Fruit fly (Drosophila melanogaster) whole organism, embryonic: ENCODE measurements around the gene CG10311.

ENCODE experiments used
- Abd-B ChIP-seq: fragments of 200-800 bp; sonication (Bioruptor generic); optimal IDR thresholded peaks from 2 replicates; lab custom pipeline; 2018; ENCODE audit warnings: missing biosample characterization, mild to moderate bottlenecking, missing genetic modification characterization, moderate library complexity
- Ada2b ChIP-seq: fragments of 200-800 bp; sonication (Bioruptor generic); IDR thresholded peaks from 2 replicates; pipeline ENCODE4 v1.3.6; 2022; ENCODE audit warnings: missing biosample characterization, missing genetic modification characterization
- BEAF-32 ChIP-seq: fragments of 200-800 bp; sonication (Bioruptor generic); optimal IDR thresholded peaks from 3 replicates; lab custom pipeline; 2017; ENCODE audit warnings: missing biosample characterization, missing genetic modification characterization, mild to moderate bottlenecking, moderate library complexity, missing genetic modification reagents
- C15 ChIP-seq: fragments of 200-800 bp; sonication (Bioruptor generic); IDR thresholded peaks from 3 replicates; pipeline ENCODE4 v1.3.6; 2022; ENCODE audit warnings: missing biosample characterization, missing genetic modification characterization
- CG10147 ChIP-seq: fragments of 200-800 bp; sonication (Bioruptor generic); optimal IDR thresholded peaks from 2 replicates; lab custom pipeline; 2019; ENCODE audit warnings: missing biosample characterization, mild to moderate bottlenecking, missing genetic modification characterization, moderate library complexity
- CG10321 ChIP-seq: fragments of 200-800 bp; sonication (Bioruptor generic); IDR thresholded peaks from 2 replicates; pipeline ENCODE4 v1.3.6; 2022; ENCODE audit warnings: missing biosample characterization, missing genetic modification characterization
- CG10565 ChIP-seq: fragments of 200-800 bp; sonication (Bioruptor generic); optimal IDR thresholded peaks from 3 replicates; lab custom pipeline; 2016; ENCODE audit warnings: missing biosample characterization, mild to moderate bottlenecking, missing genetic modification characterization
- CG11247 ChIP-seq: fragments of 200-800 bp; sonication (Bioruptor generic); IDR thresholded peaks from 2 replicates; pipeline ENCODE4 v1.3.6; 2022; ENCODE audit warnings: missing biosample characterization, missing genetic modification characterization
- CG12104 ChIP-seq: fragments of 200-800 bp; sonication (Bioruptor generic); optimal IDR thresholded peaks from 3 replicates; lab custom pipeline; 2016; ENCODE audit warnings: missing biosample characterization, missing genetic modification characterization
- CG15601 ChIP-seq: fragments of 200-800 bp; sonication (Bioruptor generic); optimal IDR thresholded peaks from 3 replicates; lab custom pipeline; 2019; ENCODE audit warnings: missing biosample characterization, mild to moderate bottlenecking, missing genetic modification characterization, moderate library complexity
- CG1647 ChIP-seq: fragments of 200-800 bp; sonication (Bioruptor generic); optimal IDR thresholded peaks from 3 replicates; lab custom pipeline; 2016; ENCODE audit warnings: missing biosample characterization, missing genetic modification characterization
- CG1832 ChIP-seq: fragments of 200-800 bp; sonication (Bioruptor generic); optimal IDR thresholded peaks from 2 replicates; lab custom pipeline; 2017; ENCODE audit warnings: missing biosample characterization, mild to moderate bottlenecking, missing genetic modification characterization, inconsistent platforms
- CG2129 ChIP-seq: fragments of 200-800 bp; sonication (Bioruptor generic); IDR thresholded peaks from 2 replicates; pipeline ENCODE4 v1.3.6; 2022; ENCODE audit warnings: missing biosample characterization, missing genetic modification characterization; ENCODE audit not compliant: partially characterized antibody
- CG2199 ChIP-seq: fragments of 200-800 bp; sonication (Bioruptor generic); IDR thresholded peaks from 3 replicates; pipeline ENCODE4 v1.3.6; 2022; ENCODE audit warnings: missing biosample characterization, missing genetic modification characterization
- CG2889 ChIP-seq: fragments of 200-800 bp; sonication (Bioruptor generic); IDR thresholded peaks from 3 replicates; pipeline ENCODE4 v1.3.6; 2022; ENCODE audit warnings: missing biosample characterization, missing genetic modification characterization
- CG32767 ChIP-seq: fragments of 200-800 bp; sonication (Bioruptor generic); IDR thresholded peaks from 2 replicates; pipeline ENCODE4 v1.3.6; 2022; ENCODE audit warnings: missing biosample characterization, missing genetic modification characterization
- CG4328 ChIP-seq: fragments of 200-800 bp; sonication (Bioruptor generic); optimal IDR thresholded peaks from 3 replicates; lab custom pipeline; 2017; ENCODE audit warnings: missing biosample characterization, missing genetic modification reagents, missing genetic modification characterization
- CG8359 ChIP-seq: fragments of 200-800 bp; sonication (Bioruptor generic); optimal IDR thresholded peaks from 2 replicates; lab custom pipeline; 2017; ENCODE audit warnings: missing biosample characterization, mild to moderate bottlenecking, missing genetic modification characterization, borderline replicate concordance
- CG8924 ChIP-seq: fragments of 200-800 bp; optimal IDR thresholded peaks from 3 replicates; lab custom pipeline; 2019; ENCODE audit warnings: missing biosample characterization, mild to moderate bottlenecking, missing genetic modification characterization, moderate library complexity
- CTCF ChIP-seq: fragments of 200-800 bp; sonication (Bioruptor generic); optimal IDR thresholded peaks from 2 replicates; lab custom pipeline; 2017; ENCODE audit warnings: missing biosample characterization, mild to moderate bottlenecking, missing genetic modification characterization, moderate library complexity
- Gug ChIP-seq: fragments of 200-800 bp; sonication (Bioruptor generic); IDR thresholded peaks from 4 replicates; pipeline ENCODE4 v1.3.6; 2022; ENCODE audit warnings: missing biosample characterization, missing genetic modification characterization
- H15 ChIP-seq: fragments of 200-800 bp; sonication (Bioruptor generic); IDR thresholded peaks from 3 replicates; pipeline ENCODE4 v1.3.6; 2022; ENCODE audit warnings: missing biosample characterization, missing genetic modification characterization
- HmgD ChIP-seq: fragments of 200-800 bp; sonication (Bioruptor generic); optimal IDR thresholded peaks from 3 replicates; lab custom pipeline; 2016; ENCODE audit warnings: missing biosample characterization, missing genetic modification characterization
- HmgZ ChIP-seq: fragments of 200-800 bp; sonication (Bioruptor generic); optimal IDR thresholded peaks from 2 replicates; lab custom pipeline; 2018; ENCODE audit warnings: missing biosample characterization, mild to moderate bottlenecking, missing genetic modification characterization
- Hr78 ChIP-seq, 2 experiments: fragments of 200-800 bp in 1 of 2; fragments of >200 bp in 1 of 2; sonication (Bioruptor generic) in 1 of 2; optimal IDR thresholded peaks; 2 replicates each; lab custom pipeline; 2017 to 2019; ENCODE audit warnings: missing biosample characterization in 2 of 2, missing genetic modification characterization in 2 of 2, mild to moderate bottlenecking in 1 of 2, moderate library complexity in 1 of 2
- Lhr ChIP-seq: fragments of 200-800 bp; sonication (Bioruptor generic); optimal IDR thresholded peaks from 3 replicates; lab custom pipeline; 2017; ENCODE audit warnings: mild to moderate bottlenecking, missing biosample characterization, missing genetic modification reagents, missing genetic modification characterization
- Lim3 ChIP-seq: fragments of 200-800 bp; sonication (Bioruptor generic); IDR thresholded peaks from 2 replicates; pipeline ENCODE4 v1.3.6; 2022; ENCODE audit warnings: missing biosample characterization, missing genetic modification characterization
- Max ChIP-seq: fragments of 200-800 bp; sonication (Bioruptor generic); optimal IDR thresholded peaks from 2 replicates; lab custom pipeline; 2016; ENCODE audit warnings: missing biosample characterization, mild to moderate bottlenecking, missing genetic modification characterization
- Myb ChIP-seq: fragments of 200-800 bp; sonication (Bioruptor generic); optimal IDR thresholded peaks from 2 replicates; lab custom pipeline; 2016; ENCODE audit warnings: missing biosample characterization, missing genetic modification characterization
- NC2β ChIP-seq: fragments of 200-800 bp; sonication (Bioruptor generic); optimal IDR thresholded peaks from 2 replicates; lab custom pipeline; 2016; ENCODE audit warnings: missing biosample characterization, missing genetic modification characterization
- Nf-YC ChIP-seq: fragments of 200-800 bp; optimal IDR thresholded peaks from 3 replicates; lab custom pipeline; 2019; ENCODE audit warnings: missing biosample characterization, mild to moderate bottlenecking, missing genetic modification characterization, moderate library complexity
- Ptx1 ChIP-seq: fragments of 200-800 bp; sonication (Bioruptor generic); IDR thresholded peaks from 2 replicates; pipeline ENCODE4 v1.3.6; 2022; ENCODE audit warnings: missing biosample characterization, missing genetic modification characterization
- btn ChIP-seq: fragments of 200-800 bp; sonication (Bioruptor generic); optimal IDR thresholded peaks from 2 replicates; lab custom pipeline; 2016; ENCODE audit warnings: missing biosample characterization, missing genetic modification characterization
- cas ChIP-seq: fragments of 200-800 bp; sonication (Bioruptor generic); IDR thresholded peaks from 2 replicates; pipeline ENCODE4 v1.3.6; 2022; ENCODE audit warnings: missing biosample characterization, missing genetic modification characterization
- crc ChIP-seq: fragments of 200-800 bp; sonication (Bioruptor generic); optimal IDR thresholded peaks from 2 replicates; lab custom pipeline; 2016; ENCODE audit warnings: missing biosample characterization, missing genetic modification characterization
- dm ChIP-seq: fragments of 200-800 bp; sonication (Bioruptor generic); optimal IDR thresholded peaks from 3 replicates; lab custom pipeline; 2016; ENCODE audit warnings: missing biosample characterization, missing genetic modification characterization
- ewg ChIP-seq: fragments of 200-800 bp; sonication (Bioruptor generic); optimal IDR thresholded peaks from 3 replicates; lab custom pipeline; 2017; ENCODE audit warnings: mild to moderate bottlenecking, missing biosample characterization, missing genetic modification reagents, missing genetic modification characterization
- ftz-f1 ChIP-seq: fragments of 200-800 bp; sonication (Bioruptor generic); optimal IDR thresholded peaks from 2 replicates; lab custom pipeline; 2016; ENCODE audit warnings: missing biosample characterization, missing genetic modification characterization
- grn ChIP-seq: fragments of 200-800 bp; sonication (Bioruptor generic); optimal IDR thresholded peaks from 3 replicates; lab custom pipeline; 2017; ENCODE audit warnings: missing biosample characterization, missing genetic modification characterization
- gsb-n ChIP-seq: fragments of 200-800 bp; sonication (Bioruptor generic); optimal IDR thresholded peaks from 3 replicates; lab custom pipeline; 2018; ENCODE audit warnings: missing biosample characterization, mild to moderate bottlenecking, missing genetic modification characterization
- ham ChIP-seq: fragments of 200-800 bp; sonication (Bioruptor generic); IDR thresholded peaks from 2 replicates; pipeline ENCODE4 v1.3.6; 2022; ENCODE audit warnings: missing biosample characterization, missing genetic modification characterization
- kay ChIP-seq: fragments of 200-800 bp; sonication (Bioruptor generic); optimal IDR thresholded peaks from 2 replicates; lab custom pipeline; 2016; ENCODE audit warnings: missing biosample characterization, missing genetic modification characterization
- lbe ChIP-seq: fragments of 200-800 bp; sonication (Bioruptor generic); optimal IDR thresholded peaks from 2 replicates; lab custom pipeline; 2016; ENCODE audit warnings: missing biosample characterization, mild to moderate bottlenecking, missing genetic modification characterization
- lov ChIP-seq, 2 experiments: fragments of 200-800 bp in 1 of 2; fragments of >200 bp in 1 of 2; sonication (Bioruptor generic) in 1 of 2; IDR thresholded peaks in 1 of 2; optimal IDR thresholded peaks in 1 of 2; 2 replicates in 1 of 2; 3 replicates in 1 of 2; pipeline versions ENCODE4 v1.3.6 to Lab custom; 2017 to 2022; ENCODE audit warnings: missing biosample characterization in 1 of 2, missing genetic modification characterization in 1 of 2
- onecut ChIP-seq: fragments of 200-800 bp; sonication (Bioruptor generic); IDR thresholded peaks from 2 replicates; pipeline ENCODE4 v1.3.6; 2022; ENCODE audit warnings: missing biosample characterization, missing genetic modification characterization
- row ChIP-seq: fragments of 200-800 bp; sonication (Bioruptor generic); IDR thresholded peaks from 3 replicates; pipeline ENCODE4 v1.3.6; 2022; ENCODE audit warnings: missing biosample characterization, missing genetic modification characterization
- sisA ChIP-seq: fragments of 200-800 bp; sonication (Bioruptor generic); IDR thresholded peaks from 2 replicates; pipeline ENCODE4 v1.3.6; 2022; ENCODE audit warnings: missing biosample characterization, missing genetic modification characterization
- stc ChIP-seq: fragments of 200-800 bp; sonication (Bioruptor generic); IDR thresholded peaks from 2 replicates; pipeline ENCODE4 v1.3.6; 2022; ENCODE audit warnings: missing biosample characterization, missing genetic modification characterization
- tap ChIP-seq: fragments of 200-800 bp; optimal IDR thresholded peaks from 3 replicates; lab custom pipeline; 2019; ENCODE audit warnings: missing biosample characterization, mild to moderate bottlenecking, missing genetic modification characterization, moderate library complexity
- zen ChIP-seq: fragments of 200-800 bp; sonication (Bioruptor generic); optimal IDR thresholded peaks from 3 replicates; lab custom pipeline; 2018; ENCODE audit warnings: missing biosample characterization, mild to moderate bottlenecking, missing genetic modification characterization, moderate library complexity
- zf30C ChIP-seq: fragments of 200-800 bp; sonication (Bioruptor generic); optimal IDR thresholded peaks from 3 replicates; lab custom pipeline; 2018; ENCODE audit warnings: missing biosample characterization, mild to moderate bottlenecking, missing genetic modification characterization

Gene CG10311

dm6 chr3R:16359098-16359497 lies 2.3 kb upstream of the CG10311 start, which contains the start of gene CG17931 (continued):
- TF ChIP-seq CG4328 (GFP tag; lab: Kevin White, UChicago) (no peak), CG8924 (tag; lab: Kevin White, UChicago) (peak; percentile 72), btn (GFP tag; lab: Kevin White, UChicago) (no peak), NC2β (GFP tag; lab: Kevin White, UChicago) (peak; percentile 20), Ada2b (GFP tag; lab: Robert Waterston, UW) (no peak), Lhr (peak; percentile 60), Gug (no peak), CG10147 (no peak), sisA (no peak), lbe (GFP tag; lab: Kevin White, UChicago) (peak; percentile 43), CTCF (GFP tag; lab: Kevin White, UChicago) (no peak), zen (peak; percentile 20), ham (no peak), onecut (GFP tag; lab: Robert Waterston, UW) (no peak; the same call in 1 of the 2 replicates), Ptx1 (GFP tag; lab: Robert Waterston, UW) (no peak), kay (GFP tag; lab: Kevin White, UChicago) (peak; percentile 31), CG2129 (GFP tag; lab: Robert Waterston, UW) (no peak), row (GFP tag; lab: Robert Waterston, UW) (no peak), CG8359 (GFP tag; lab: Kevin White, UChicago) (peak; percentile 13), dm (GFP tag; lab: Kevin White, UChicago) (peak; percentile 2), BEAF-32 (GFP tag; lab: Kevin White, UChicago) (peak; percentile 49), CG2889 (GFP tag; lab: Robert Waterston, UW) (no peak), HmgZ (tag; lab: Kevin White, UChicago) (peak; percentile 80), CG1647 (GFP tag; lab: Kevin White, UChicago) (no peak), CG2199 (peak; percentile 78), CG10565 (GFP tag; lab: Kevin White, UChicago) (no peak), stc (GFP tag; lab: Robert Waterston, UW) (no peak), CG10321 (GFP tag; lab: Robert Waterston, UW) (no peak), CG15601 (tag; lab: Kevin White, UChicago) (peak; percentile 68), Lim3 (no peak), tap (peak; percentile 31), lov (optimal IDR thresholded peaks at IDR 0.05; lab: Kevin White, UChicago) (no peak), lov (GFP tag; IDR thresholded peaks at IDR 0.05; lab: Robert Waterston, UW) (no peak), gsb-n (tag; lab: Kevin White, UChicago) (peak; percentile 8), CG32767 (GFP tag; lab: Robert Waterston, UW) (no peak), zf30C (GFP tag; lab: Kevin White, UChicago) (peak; percentile 3), C15 (no peak), ewg (GFP tag; lab: Kevin White, UChicago) (peak; percentile 64), Myb (GFP tag; lab: Kevin White, UChicago) (peak; percentile 93), Hr78 (GFP tag; optimal IDR thresholded peaks at IDR 0.05; lab: Kevin White, UChicago) (no peak), CG12104 (no peak), CG1832 (GFP tag; lab: Kevin White, UChicago) (no peak), Max (GFP tag; lab: Kevin White, UChicago) (no peak), H15 (GFP tag; lab: Robert Waterston, UW) (no peak), Nf-YC (tag; lab: Kevin White, UChicago) (peak; percentile 39), CG11247 (GFP tag; lab: Robert Waterston, UW) (no peak), ftz-f1 (peak; percentile 10), grn (GFP tag; lab: Kevin White, UChicago) (peak; percentile 8), cas (GFP tag; lab: Robert Waterston, UW) (no peak), Abd-B (GFP tag; lab: Kevin White, UChicago) (peak; percentile 27), crc (GFP tag; lab: Kevin White, UChicago) (no peak), HmgD (GFP tag; lab: Kevin White, UChicago) (peak; percentile 5)
